Fruit fly (Drosophila melanogaster): Measurements from ENCODE around the gene Ipp.

The Ipp gene

DNA sequence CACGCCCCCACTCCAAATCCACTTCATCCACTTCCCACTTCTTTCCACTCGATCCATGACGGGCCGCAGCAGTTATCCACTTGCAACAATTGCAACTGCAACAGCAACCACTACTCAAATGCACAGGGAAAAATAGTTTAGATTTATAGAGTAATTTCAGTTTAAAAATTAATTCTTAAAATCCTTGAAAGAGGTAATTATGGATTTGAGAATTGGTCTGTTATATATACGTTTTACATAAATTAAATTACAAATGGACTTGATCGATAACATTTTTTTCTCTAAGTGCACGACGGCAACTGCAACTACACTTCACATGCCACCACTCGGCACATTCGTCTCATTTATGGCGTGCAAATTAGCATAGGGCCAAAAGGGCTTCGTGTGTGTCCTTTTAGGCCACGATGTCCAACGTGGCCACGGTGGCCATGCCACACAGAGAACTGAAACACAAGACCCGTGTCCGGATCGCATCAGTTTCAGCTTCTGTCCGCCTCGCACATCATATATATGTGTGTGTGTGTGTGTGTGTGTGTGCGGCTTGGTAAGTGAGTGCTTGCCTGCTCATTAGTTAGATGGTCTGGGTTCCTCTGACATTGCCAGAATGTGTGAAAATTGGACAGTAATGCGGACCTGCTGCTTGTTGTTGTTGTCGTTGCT lies 26.5 kb downstream of the Ipp start (continued):
- TF ChIP-seq ems (GFP tag; optimal IDR thresholded peaks at IDR 0.05) = peak; percentile 59
- no peak for TF ChIP-seq sc (optimal IDR thresholded peaks at IDR 0.05)
- peak; percentile 59 for TF ChIP-seq sc (GFP tag; optimal IDR thresholded peaks at IDR 0.05)
- TF ChIP-seq Dip3 (GFP tag; optimal IDR thresholded peaks at IDR 0.05) = peak; percentile 33
- TF ChIP-seq Bteb2 (GFP tag; optimal IDR thresholded peaks at IDR 0.05) = peak; percentile 45

DNA sequence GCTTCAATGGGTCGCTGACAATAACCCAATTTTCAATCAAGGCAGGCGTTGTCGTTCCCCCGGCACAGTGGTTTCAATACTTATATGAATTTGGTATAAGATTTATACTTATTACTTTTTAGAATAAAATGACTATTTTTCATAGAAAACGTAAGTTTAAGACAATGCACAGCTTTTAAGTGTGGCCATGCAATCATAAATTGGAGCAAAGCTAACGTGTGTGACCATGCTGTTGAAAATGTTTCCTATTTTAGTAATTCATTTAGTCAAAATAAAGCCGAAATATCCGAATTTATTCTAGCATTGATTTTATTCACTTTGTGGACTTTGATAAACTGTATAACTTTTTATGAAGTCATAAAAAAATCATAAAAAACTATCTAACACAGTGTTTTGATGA lies 28.1 kb downstream of the Ipp start:
- TF ChIP-seq Dad (GFP tag; optimal IDR thresholded peaks at IDR 0.05) (no peak), sr (GFP tag; IDR thresholded peaks at IDR 0.05) (no peak), CG5953 (GFP tag; IDR thresholded peaks at IDR 0.05) (no peak), CG8290 (GFP tag; optimal IDR thresholded peaks at IDR 0.05) (no peak), CG8290 (tag; optimal IDR thresholded peaks at IDR 0.05) (no peak), CG3838 (GFP tag; optimal IDR thresholded peaks at IDR 0.05) (no peak), Rfx (GFP tag; IDR thresholded peaks at IDR 0.05) (no peak), wdn (GFP tag; IDR thresholded peaks at IDR 0.05) (no peak), CG10654 (GFP tag; optimal IDR thresholded peaks at IDR 0.05) (no peak), Sox100B (GFP tag; optimal IDR thresholded peaks at IDR 0.05) (peak; percentile 47), CG11247 (GFP tag; IDR thresholded peaks at IDR 0.05) (no peak), hkb (optimal IDR thresholded peaks at IDR 0.05) (no peak), hkb (GFP tag; IDR thresholded peaks at IDR 0.05) (no peak), eve (GFP tag; optimal IDR thresholded peaks at IDR 0.05) (peak in 1 of 2 experiments; percentile 74), CG12391 (tag; optimal IDR thresholded peaks at IDR 0.05) (peak; percentile 14), zen2 (GFP tag; IDR thresholded peaks at IDR 0.05; ENCODE audit: partially characterized antibody) (no peak), CG7928 (GFP tag; optimal IDR thresholded peaks at IDR 0.05) (no peak), fru (optimal IDR thresholded peaks at IDR 0.05) (no peak), tll (GFP tag; optimal IDR thresholded peaks at IDR 0.05) (no peak), Hsf (GFP tag; optimal IDR thresholded peaks at IDR 0.05) (no peak), grau (tag; optimal IDR thresholded peaks at IDR 0.05) (peak; percentile 3), CkIIα-i1 (GFP tag; IDR thresholded peaks at IDR 0.05) (no peak), CG4282 (GFP tag; optimal IDR thresholded peaks at IDR 0.05) (no peak), CG3407 (GFP tag; optimal IDR thresholded peaks at IDR 0.05) (no peak), ATbp (GFP tag; optimal IDR thresholded peaks at IDR 0.05) (peak; percentile 9), H15 (GFP tag; IDR thresholded peaks at IDR 0.05) (no peak), Ravus (GFP tag; IDR thresholded peaks at IDR 0.05) (no peak), CG1792 (GFP tag; optimal IDR thresholded peaks at IDR 0.05) (no peak), CG6791 (GFP tag; IDR thresholded peaks at IDR 0.05; ENCODE audit: partially characterized antibody) (no peak), CG1832 (GFP tag; optimal IDR thresholded peaks at IDR 0.05) (no peak), Neu2 (GFP tag; optimal IDR thresholded peaks at IDR 0.05; ENCODE audit: borderline replicate concordance) (no peak), phol (tag; optimal IDR thresholded peaks at IDR 0.05) (peak; percentile 53), onecut (GFP tag; IDR thresholded peaks at IDR 0.05) (no peak), B-H2 (GFP tag; optimal IDR thresholded peaks at IDR 0.05) (no peak), CG4360 (GFP tag; IDR thresholded peaks at IDR 0.05) (no peak), CG3995 (GFP tag; optimal IDR thresholded peaks at IDR 0.05) (no peak), Dref (GFP tag; IDR thresholded peaks at IDR 0.05) (no peak), pb (GFP tag; optimal IDR thresholded peaks at IDR 0.05) (no peak), CG18619 (GFP tag; optimal IDR thresholded peaks at IDR 0.05) (no peak), CG12071 (GFP tag; optimal IDR thresholded peaks at IDR 0.05) (no peak), mam (GFP tag; optimal IDR thresholded peaks at IDR 0.05) (no peak), CG17612 (GFP tag; IDR thresholded peaks at IDR 0.05) (no peak), CG11696 (GFP tag; IDR thresholded peaks at IDR 0.05) (no peak), pita (GFP tag; optimal IDR thresholded peaks at IDR 0.05) (no peak), bigmax (GFP tag; optimal IDR thresholded peaks at IDR 0.05) (no peak), prd (optimal IDR thresholded peaks at IDR 0.05) (no peak), prd (GFP tag; IDR thresholded peaks at IDR 0.05) (peak; percentile 11; the same call in 1 of the 3 replicates)
